Worm (Caenorhabditis elegans) whole organism, mixed stage, embryonic: ENCODE measurements around the gene F55A4.3.

Source experiments
- ceh-43 ChIP-seq: fragments of 200-800 bp; sonication (Bioruptor generic); optimal IDR thresholded peaks from 2 replicates; lab custom pipeline; 2018; ENCODE audit warnings: mild to moderate bottlenecking, missing genetic modification characterization, moderate library complexity, missing compliant biosample characterization
- lsy-2 ChIP-seq: fragments of 150-350 bp; optimal IDR thresholded peaks from 2 replicates; lab custom pipeline; 2014; ENCODE audit warnings: missing biosample characterization, missing genetic modification characterization
- nhr-76 ChIP-seq: sonication (generic microtip); optimal IDR thresholded peaks from 2 replicates; lab custom pipeline; 2017; ENCODE audit warnings: missing biosample characterization, missing genetic modification characterization
- pha-4 ChIP-seq: fragments of 150-350 bp; optimal IDR thresholded peaks from 2 replicates; lab custom pipeline; 2018; ENCODE audit warnings: missing biosample characterization, missing genetic modification reagents, missing genetic modification characterization
- snpc-4 ChIP-seq: fragments of 150-350 bp; optimal IDR thresholded peaks from 2 replicates; lab custom pipeline; 2014; ENCODE audit warnings: missing biosample characterization, missing genetic modification characterization

DNA sequence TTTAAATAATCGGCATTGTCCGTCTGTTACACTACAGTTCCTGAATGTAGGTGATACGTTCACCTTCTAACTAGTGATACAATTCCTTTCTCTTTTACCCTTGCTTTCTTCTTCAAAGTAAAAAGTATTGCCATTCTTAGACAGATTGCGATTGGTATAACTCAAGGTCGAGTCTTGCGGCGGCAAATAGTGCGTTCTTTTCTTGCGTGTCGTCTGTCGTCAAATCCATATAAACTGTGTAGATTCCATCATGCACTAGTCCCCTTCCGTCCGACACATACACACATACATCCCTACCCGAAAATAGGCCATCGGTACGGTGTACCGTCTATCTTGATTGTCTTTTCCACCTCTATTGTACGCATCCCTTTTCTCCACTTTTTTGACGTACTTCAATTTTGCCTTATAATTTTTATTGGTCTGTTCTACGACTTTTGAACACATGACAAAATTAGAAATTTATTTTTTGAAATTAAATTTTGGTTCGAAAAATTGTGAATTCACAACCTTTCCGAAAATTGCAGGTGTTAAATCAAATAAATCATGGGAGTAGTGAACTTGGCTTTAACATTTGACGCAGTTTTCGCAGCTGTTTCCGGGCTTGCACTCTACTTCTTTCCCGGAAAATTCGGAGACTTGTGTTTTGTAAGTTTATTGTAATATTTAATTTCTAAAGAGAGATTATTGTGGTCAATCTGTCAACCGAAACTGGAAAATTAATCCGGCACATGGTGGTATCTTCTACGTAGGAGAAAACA is 44.5 kb downstream of the F55A4.3 start, which contains the start of gene C44C1.1:
- TF ChIP-seq snpc-4 (no peak), pha-4 (no peak), ceh-43 (GFP tag; lab: Kevin White, UChicago) (no peak), lsy-2 (tag; lab: Kevin White, UChicago) (no peak), nhr-76 (tag; lab: Kevin White, UChicago) (no peak)
